Worm (Caenorhabditis elegans): ENCODE measurements around the gene F59A6.12.

Gene F59A6.12

ce11 chrII:4994939-4995338 lies 16.9 kb downstream of the F59A6.12 start, which contains the start of gene rnh-1.0:
Gene rnh-1.0 (plus strand): TSS chrII:4995327.
- no peak for TF ChIP-seq zip-5 (tag; optimal IDR thresholded peaks at IDR 0.05)
- TF ChIP-seq npax-4 (tag; optimal IDR thresholded peaks at IDR 0.05) = no peak
- TF ChIP-seq unc-55 (GFP tag; optimal IDR thresholded peaks at IDR 0.05) = peak; percentile 31

DNA sequence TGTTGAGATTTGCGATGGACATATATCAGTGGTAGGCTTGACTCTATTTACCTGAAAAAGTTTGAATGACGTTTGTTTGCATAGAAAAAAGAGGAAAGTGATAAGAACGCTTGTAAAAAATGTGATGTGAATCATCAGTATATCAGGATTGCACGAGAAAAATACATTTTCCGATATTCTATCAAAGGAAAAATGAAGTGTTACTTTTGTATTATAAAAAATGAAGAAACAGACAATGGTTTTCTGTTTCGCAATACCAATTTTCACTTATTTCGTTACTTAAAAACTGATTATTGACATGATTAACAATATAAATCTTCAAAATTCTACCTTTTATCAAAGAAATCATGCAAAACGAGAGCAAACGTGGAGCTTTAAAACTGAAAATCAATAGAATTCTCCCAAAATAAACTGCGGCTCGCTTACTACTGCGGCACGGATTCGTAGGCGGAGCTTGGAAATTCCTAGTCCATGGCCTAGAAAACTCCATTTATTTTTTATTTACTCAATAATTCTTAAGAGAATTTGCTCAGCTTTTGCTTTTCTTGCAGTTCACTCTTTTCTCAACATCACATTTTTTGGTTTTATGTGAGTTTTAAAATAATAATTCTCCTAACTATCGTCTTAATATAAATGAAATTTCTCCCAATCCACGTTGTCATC lies 18.2 kb downstream of the F59A6.12 start, which contains the start of the genes eif-1 and vps-24:
Gene eif-1, minus strand, starts transcription at position 51 of the 663 bp plus-strand sequence.
Gene vps-24, plus strand, starts transcription at position 469 of the 663 bp plus-strand sequence.
- TF ChIP-seq nhr-232 (tag; optimal IDR thresholded peaks at IDR 0.05) = no peak
- TF ChIP-seq hlh-6 (tag; optimal IDR thresholded peaks at IDR 0.05) = no peak
- no peak for TF ChIP-seq hlh-13 (GFP tag; optimal IDR thresholded peaks at IDR 0.05)
- TF ChIP-seq Y22D7AL.16 (tag; optimal IDR thresholded peaks at IDR 0.05) = no peak
- TF ChIP-seq ceh-45 (GFP tag; IDR thresholded peaks at IDR 0.05) = no peak
- no peak for TF ChIP-seq C38D4.7 (GFP tag; optimal IDR thresholded peaks at IDR 0.05)
- peak; percentile 47 for TF ChIP-seq unc-42 (tag; optimal IDR thresholded peaks at IDR 0.05)
- TF ChIP-seq odd-2 (tag; optimal IDR thresholded peaks at IDR 0.05) = no peak
- TF ChIP-seq K02D7.2 (tag; optimal IDR thresholded peaks at IDR 0.05) = no peak
- TF ChIP-seq dmd-4 (tag; optimal IDR thresholded peaks at IDR 0.05; ENCODE audit: borderline replicate concordance) = no peak
- TF ChIP-seq C08G9.2 (tag; optimal IDR thresholded peaks at IDR 0.05) = peak; percentile 47
- no peak for TF ChIP-seq fax-1 (tag; optimal IDR thresholded peaks at IDR 0.05)
- peak; percentile 16 for TF ChIP-seq ceh-14 (tag; optimal IDR thresholded peaks at IDR 0.05)
- TF ChIP-seq unc-55 (GFP tag; optimal IDR thresholded peaks at IDR 0.05) = no peak
- TF ChIP-seq tbx-7 (tag; optimal IDR thresholded peaks at IDR 0.05) = peak; percentile 2
- no peak for TF ChIP-seq mec-3 (tag; optimal IDR thresholded peaks at IDR 0.05; ENCODE audit: borderline replicate concordance)
- peak; percentile 32 for TF ChIP-seq zip-5 (tag; optimal IDR thresholded peaks at IDR 0.05)
- TF ChIP-seq ceh-34 (tag; optimal IDR thresholded peaks at IDR 0.05) = peak; percentile 1
- TF ChIP-seq ceh-6 (GFP tag; optimal IDR thresholded peaks at IDR 0.05) = no peak
- no peak for TF ChIP-seq pha-4 (tag; optimal IDR thresholded peaks at IDR 0.05)
- TF ChIP-seq tbx-2 (tag; optimal IDR thresholded peaks at IDR 0.05) = peak; percentile 62
- TF ChIP-seq K09A11.1 (tag; optimal IDR thresholded peaks at IDR 0.05; ENCODE audit: insufficient read depth) = no peak
- no peak for TF ChIP-seq sox-4 (tag; optimal IDR thresholded peaks at IDR 0.05)
- no peak for TF ChIP-seq ceh-30 (tag; optimal IDR thresholded peaks at IDR 0.05)
- TF ChIP-seq ama-1 (optimal IDR thresholded peaks at IDR 0.05) = no peak
- TF ChIP-seq elt-2 (tag; optimal IDR thresholded peaks at IDR 0.05) = no peak
- TF ChIP-seq pax-1 (tag; optimal IDR thresholded peaks at IDR 0.05) = no peak
- peak; percentile 66 for TF ChIP-seq ceh-48 (tag; optimal IDR thresholded peaks at IDR 0.05)
- TF ChIP-seq fkh-10 (GFP tag; optimal IDR thresholded peaks at IDR 0.05) = no peak
- peak; percentile 2 for TF ChIP-seq nfya-1 (tag; optimal IDR thresholded peaks at IDR 0.05)
- TF ChIP-seq sox-2 (GFP tag; IDR thresholded peaks at IDR 0.05) = no peak
- TF ChIP-seq sdc-2 (tag; optimal IDR thresholded peaks at IDR 0.05) = no peak
- TF ChIP-seq ceh-19 (GFP tag; optimal IDR thresholded peaks at IDR 0.05) = no peak
- no peak for TF ChIP-seq dve-1 (tag; optimal IDR thresholded peaks at IDR 0.05)
- peak; percentile 5 for TF ChIP-seq ceh-2 (tag; optimal IDR thresholded peaks at IDR 0.05)
- no peak for TF ChIP-seq fkh-6 (tag; optimal IDR thresholded peaks at IDR 0.05)
- TF ChIP-seq ets-4 (tag; optimal IDR thresholded peaks at IDR 0.05) = peak; percentile 27
- peak; percentile 70 for TF ChIP-seq ceh-31 (tag; optimal IDR thresholded peaks at IDR 0.05)
- no peak for TF ChIP-seq ceh-22 (tag; optimal IDR thresholded peaks at IDR 0.05)
- TF ChIP-seq hlh-15 (tag; optimal IDR thresholded peaks at IDR 0.05) = no peak
- TF ChIP-seq lin-11 (tag; optimal IDR thresholded peaks at IDR 0.05) = no peak
- TF ChIP-seq npax-4 (tag; optimal IDR thresholded peaks at IDR 0.05) = no peak
- TF ChIP-seq pag-3 (tag; optimal IDR thresholded peaks at IDR 0.05; ENCODE audit: borderline replicate concordance) = no peak
